Worm (Caenorhabditis elegans) whole organism, L3 larva: ENCODE data around the gene flp-4.
A peak's percentile ranks its signal among the peaks of the same experiment; 100 is the strongest.

Source experiments
- aly-2 ChIP-seq: fragments of 150-350 bp; optimal IDR thresholded peaks from 2 replicates; lab custom pipeline; 2014; ENCODE audit warnings: missing biosample characterization, missing genetic modification characterization
- ama-1 ChIP-seq: fragments of 150-350 bp; optimal IDR thresholded peaks from 2 replicates; lab custom pipeline; 2018
- ceh-16 ChIP-seq: sonication (generic microtip); optimal IDR thresholded peaks from 2 replicates; lab custom pipeline; 2017; ENCODE audit warnings: missing biosample characterization, missing genetic modification characterization
- ceh-28 ChIP-seq: fragments of 150-350 bp; optimal IDR thresholded peaks from 2 replicates; lab custom pipeline; 2014; ENCODE audit warnings: missing biosample characterization, missing genetic modification reagents, missing genetic modification characterization
- ceh-82 ChIP-seq: fragments of 150-350 bp; optimal IDR thresholded peaks from 2 replicates; lab custom pipeline; 2014; ENCODE audit warnings: missing biosample characterization, missing genetic modification characterization
- ceh-9 ChIP-seq: sonication (generic microtip); optimal IDR thresholded peaks from 2 replicates; lab custom pipeline; 2018; ENCODE audit warnings: missing biosample characterization, missing genetic modification characterization
- daf-12 ChIP-seq: fragments of 150-350 bp; optimal IDR thresholded peaks from 2 replicates; lab custom pipeline; 2014; ENCODE audit warnings: missing biosample characterization, missing genetic modification reagents, missing genetic modification characterization
- egl-27 ChIP-seq: sonication (generic microtip); optimal IDR thresholded peaks from 4 replicates; lab custom pipeline; 2017; ENCODE audit warnings: missing biosample characterization, missing genetic modification reagents, missing genetic modification characterization
- egl-5 ChIP-seq: fragments of 150-350 bp; optimal IDR thresholded peaks from 2 replicates; lab custom pipeline; 2017; ENCODE audit warnings: missing biosample characterization, missing genetic modification reagents, missing genetic modification characterization, inconsistent platforms
- elt-1 ChIP-seq: fragments of 150-350 bp; optimal IDR thresholded peaks from 2 replicates; lab custom pipeline; 2014; ENCODE audit warnings: missing biosample characterization, missing genetic modification characterization
- elt-2 ChIP-seq: sonication (generic microtip); optimal IDR thresholded peaks from 2 replicates; lab custom pipeline; 2016; ENCODE audit warnings: missing genetic modification reagents, mild to moderate bottlenecking, missing genetic modification characterization, missing compliant biosample characterization
- elt-3 ChIP-seq, 3 experiments: fragments of 150-350 bp in 1 of 3; sonication (generic microtip) in 2 of 3; optimal IDR thresholded peaks; 2 replicates in 2 of 3; 4 replicates in 1 of 3; lab custom pipeline; 2014 to 2017; ENCODE audit warnings: missing biosample characterization in 3 of 3, missing genetic modification characterization in 3 of 3
- eor-1 ChIP-seq, 2 experiments: fragments of 150-350 bp; optimal IDR thresholded peaks; 2 replicates each; lab custom pipeline; 2014 to 2018; ENCODE audit warnings: missing biosample characterization in 2 of 2, missing genetic modification characterization in 2 of 2
- fkh-10 ChIP-seq: sonication (generic microtip); optimal IDR thresholded peaks from 2 replicates; lab custom pipeline; 2017; ENCODE audit warnings: missing biosample characterization, missing genetic modification reagents, missing genetic modification characterization
- fkh-2 ChIP-seq: fragments of 150-350 bp; optimal IDR thresholded peaks from 2 replicates; lab custom pipeline; 2014; ENCODE audit warnings: missing biosample characterization, missing genetic modification reagents, missing genetic modification characterization
- fos-1 ChIP-seq: fragments of 150-350 bp; optimal IDR thresholded peaks from 2 replicates; lab custom pipeline; 2014; ENCODE audit warnings: missing biosample characterization, missing genetic modification characterization
- hmg-11 ChIP-seq: sonication (generic microtip); optimal IDR thresholded peaks from 2 replicates; lab custom pipeline; 2016; ENCODE audit warnings: missing genetic modification characterization, missing compliant biosample characterization
- jun-1 ChIP-seq: fragments of 150-350 bp; optimal IDR thresholded peaks from 2 replicates; lab custom pipeline; 2014; ENCODE audit warnings: missing biosample characterization, missing genetic modification reagents, missing genetic modification characterization
- lin-15B ChIP-seq: fragments of 150-350 bp; optimal IDR thresholded peaks from 2 replicates; lab custom pipeline; 2014; ENCODE audit warnings: missing biosample characterization, missing genetic modification characterization
- lin-39 ChIP-seq: fragments of 150-350 bp; optimal IDR thresholded peaks from 2 replicates; lab custom pipeline; 2018; ENCODE audit warnings: missing biosample characterization, missing genetic modification reagents, missing genetic modification characterization
- mdl-1 ChIP-seq: fragments of 150-350 bp; optimal IDR thresholded peaks from 2 replicates; lab custom pipeline; 2014; ENCODE audit warnings: missing biosample characterization, missing genetic modification characterization
- nhr-12 ChIP-seq: fragments of 150-350 bp; optimal IDR thresholded peaks from 2 replicates; lab custom pipeline; 2014; ENCODE audit warnings: missing biosample characterization, missing genetic modification characterization
- nhr-237 ChIP-seq: fragments of 150-350 bp; optimal IDR thresholded peaks from 2 replicates; lab custom pipeline; 2014; ENCODE audit warnings: missing biosample characterization, missing genetic modification characterization
- nhr-25 ChIP-seq: sonication (generic microtip); optimal IDR thresholded peaks from 2 replicates; lab custom pipeline; 2017; ENCODE audit warnings: missing biosample characterization, missing genetic modification characterization
- nhr-28 ChIP-seq: fragments of 150-350 bp; optimal IDR thresholded peaks from 2 replicates; lab custom pipeline; 2014; ENCODE audit warnings: missing biosample characterization, missing genetic modification characterization
- nhr-67 ChIP-seq: fragments of 150-350 bp; optimal IDR thresholded peaks from 2 replicates; lab custom pipeline; 2014; ENCODE audit warnings: missing biosample characterization, missing genetic modification characterization
- nhr-76 ChIP-seq: fragments of 150-350 bp; sonication (generic microtip); optimal IDR thresholded peaks from 5 replicates; lab custom pipeline; 2014; ENCODE audit warnings: missing biosample characterization, missing genetic modification characterization
- nhr-77 ChIP-seq: fragments of 150-350 bp; optimal IDR thresholded peaks from 2 replicates; lab custom pipeline; 2014; ENCODE audit warnings: missing biosample characterization, missing genetic modification characterization
- pha-4 ChIP-seq: fragments of 150-350 bp; optimal IDR thresholded peaks from 2 replicates; lab custom pipeline; 2014; ENCODE audit warnings: missing biosample characterization, missing genetic modification reagents, missing genetic modification characterization
- pqm-1 ChIP-seq: fragments of 150-350 bp; optimal IDR thresholded peaks from 2 replicates; lab custom pipeline; 2017; ENCODE audit warnings: missing biosample characterization, missing genetic modification characterization, inconsistent platforms
- sea-2 ChIP-seq: fragments of 150-350 bp; sonication (generic microtip); optimal IDR thresholded peaks from 4 replicates; lab custom pipeline; 2014; ENCODE audit warnings: missing biosample characterization, missing genetic modification reagents, missing genetic modification characterization
- skn-1 ChIP-seq: fragments of 150-350 bp; optimal IDR thresholded peaks from 2 replicates; lab custom pipeline; 2014; ENCODE audit warnings: missing biosample characterization, missing genetic modification characterization
- tbx-2 ChIP-seq: sonication (generic microtip); optimal IDR thresholded peaks from 2 replicates; lab custom pipeline; 2016; ENCODE audit warnings: mild to moderate bottlenecking, missing genetic modification characterization, missing compliant biosample characterization
- unc-62 ChIP-seq: fragments of 150-350 bp; sonication (generic microtip); optimal IDR thresholded peaks from 4 replicates; lab custom pipeline; 2014; ENCODE audit warnings: missing biosample characterization, missing genetic modification reagents, missing genetic modification characterization
- zag-1 ChIP-seq: fragments of 150-350 bp; optimal IDR thresholded peaks from 2 replicates; lab custom pipeline; 2014; ENCODE audit warnings: missing biosample characterization, missing genetic modification characterization
- ztf-4 ChIP-seq: fragments of 150-350 bp; optimal IDR thresholded peaks from 2 replicates; lab custom pipeline; 2014; ENCODE audit warnings: missing biosample characterization, missing genetic modification characterization

flp-4 gene

DNA sequence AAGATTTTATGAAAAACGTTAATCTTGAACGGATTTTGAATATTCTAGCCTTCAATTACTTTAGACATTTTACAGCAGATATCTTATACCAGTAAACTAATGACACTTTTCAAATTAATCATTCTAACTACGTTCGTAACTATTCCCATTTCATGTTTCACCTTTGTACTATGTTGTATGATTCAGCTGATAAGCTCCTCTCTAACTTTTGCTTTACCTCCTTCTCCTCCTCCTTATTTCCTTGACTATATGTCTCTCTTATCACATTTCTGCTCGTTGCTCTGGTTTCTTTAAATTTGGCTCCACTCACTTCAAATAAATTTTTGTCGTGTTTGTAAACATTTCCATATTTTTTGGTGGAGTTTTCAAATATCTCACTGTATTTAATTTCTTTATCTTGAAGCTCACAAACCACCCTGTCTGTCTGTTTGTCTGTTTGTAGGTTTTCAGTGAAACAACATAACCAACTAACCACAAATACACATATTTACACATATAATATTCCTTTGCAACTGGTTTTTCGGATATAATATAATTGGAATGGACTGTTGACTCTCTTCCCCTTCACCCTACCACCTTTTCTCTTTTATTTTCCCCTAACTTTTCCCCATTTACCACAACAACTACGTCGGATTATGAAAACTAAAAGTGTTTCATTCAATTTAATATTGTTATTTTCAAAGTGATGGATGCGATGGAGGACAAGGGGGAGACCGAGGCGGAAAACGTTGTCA lies 45.7 kb downstream of the flp-4 start, which contains the start of gene lact-2:
lact-2 (plus strand) TSS at position 684 of the 734 bp plus-strand sequence.
- TF ChIP-seq ceh-28 (no peak), pqm-1 (tag; lab: Kevin White, UChicago) (peak; percentile 77), egl-27 (tag; lab: Kevin White, UChicago) (no peak), nhr-67 (tag; lab: Kevin White, UChicago) (no peak), fkh-10 (GFP tag; lab: Kevin White, UChicago) (no peak), sea-2 (GFP tag; lab: Kevin White, UChicago) (no peak), nhr-12 (no peak), fos-1 (tag; lab: Kevin White, UChicago) (no peak), skn-1 (tag; lab: Kevin White, UChicago) (no peak), elt-2 (tag; lab: Kevin White, UChicago) (peak; percentile 76), ceh-16 (tag; lab: Kevin White, UChicago) (no peak), zag-1 (tag; lab: Kevin White, UChicago) (no peak), tbx-2 (tag; lab: Kevin White, UChicago) (no peak), ama-1 (lab: Kevin White, UChicago) (no peak), unc-62 (GFP tag; lab: Kevin White, UChicago) (no peak), daf-12 (tag; lab: Kevin White, UChicago) (no peak)

ce11 chrII:10095224-10095623 lies 46.6 kb downstream of the flp-4 start:
- TF ChIP-seq pqm-1 (tag; lab: Kevin White, UChicago) (peak; percentile 60), elt-2 (tag; lab: Kevin White, UChicago) (peak; percentile 81), fos-1 (tag; lab: Kevin White, UChicago) (no peak)
- TF ChIP-seq, all 47 proteins: peak for 2

DNA sequence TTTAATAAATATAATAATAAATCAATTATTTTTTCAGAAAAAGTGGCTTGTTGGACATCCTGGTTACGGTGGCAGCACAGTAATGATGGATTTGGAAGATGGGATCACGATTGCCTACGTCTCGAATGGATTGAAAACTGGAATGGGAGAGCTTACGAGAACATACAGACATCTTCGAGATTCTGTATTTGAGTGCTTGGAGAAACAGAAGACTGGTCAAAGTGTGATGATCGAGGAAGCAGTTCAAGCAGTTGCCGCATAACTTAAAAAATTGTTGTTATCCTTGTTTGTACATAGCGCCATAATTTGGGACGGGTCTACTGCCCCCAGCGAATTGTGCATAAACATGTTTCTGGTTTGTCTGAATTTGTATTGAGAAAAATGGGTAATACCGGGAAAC lies 49.8 kb downstream of the flp-4 start:
- no peak for TF ChIP-seq mdl-1 (tag; lab: Kevin White, UChicago)
- TF ChIP-seq ceh-28 = no peak
- no peak for TF ChIP-seq ceh-16 (tag; lab: Kevin White, UChicago)
- no peak for TF ChIP-seq nhr-237 (tag; lab: Kevin White, UChicago)
- TF ChIP-seq zag-1 (tag; lab: Kevin White, UChicago) = no peak
- no peak for TF ChIP-seq nhr-77 (tag; lab: Kevin White, UChicago)
- TF ChIP-seq ceh-82 (tag; lab: Kevin White, UChicago) = no peak
- no peak for TF ChIP-seq eor-1 (tag; optimal IDR thresholded peaks at IDR 0.05; lab: Kevin White, UChicago)
- no peak for TF ChIP-seq lin-39 (tag; lab: Kevin White, UChicago)
- TF ChIP-seq lin-15B = no peak
- no peak for TF ChIP-seq fos-1 (tag; lab: Kevin White, UChicago)
- no peak for TF ChIP-seq aly-2
- TF ChIP-seq nhr-25 (tag; lab: Kevin White, UChicago) = no peak
- TF ChIP-seq ceh-9 (tag; lab: Kevin White, UChicago) = no peak
- TF ChIP-seq ztf-4 (tag; lab: Kevin White, UChicago) = no peak

DNA sequence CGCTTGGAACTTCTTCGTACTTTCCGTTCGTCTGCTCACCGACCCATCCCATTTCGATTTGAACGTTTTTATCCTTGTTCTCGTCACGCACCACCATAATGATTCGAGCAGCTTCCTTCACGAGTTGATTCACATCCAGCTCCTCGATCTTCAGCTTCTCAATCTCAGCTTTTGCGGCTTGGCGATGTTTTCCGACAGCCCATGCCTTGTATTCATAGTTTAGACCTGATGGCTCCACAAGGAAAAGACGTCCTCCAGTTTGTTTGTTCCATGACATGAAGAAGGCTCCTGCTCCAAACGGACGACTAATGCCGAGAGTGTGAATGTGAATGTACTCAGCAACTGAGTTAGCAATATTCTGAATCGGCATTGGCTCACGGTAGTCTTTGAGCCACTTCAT lies 50.4 kb downstream of the flp-4 start:
- TF ChIP-seq unc-62 (GFP tag; lab: Kevin White, UChicago) = no peak
- TF ChIP-seq tbx-2 (tag; lab: Kevin White, UChicago) = no peak
- TF ChIP-seq egl-5 (tag; lab: Kevin White, UChicago) = no peak
- TF ChIP-seq pha-4 (tag; lab: Kevin White, UChicago) = no peak
- TF ChIP-seq nhr-76 (tag; lab: Kevin White, UChicago) = no peak
- no peak for TF ChIP-seq daf-12 (tag; lab: Kevin White, UChicago)
- TF ChIP-seq fkh-2 = no peak
- TF ChIP-seq hmg-11 (tag; lab: Kevin White, UChicago) = no peak
- no peak for TF ChIP-seq ceh-82 (tag; lab: Kevin White, UChicago)
- no peak for TF ChIP-seq lin-15B
- no peak for TF ChIP-seq elt-1
- no peak for TF ChIP-seq nhr-67 (tag; lab: Kevin White, UChicago)
- TF ChIP-seq nhr-28 = no peak
- no peak for TF ChIP-seq elt-3 (tag; optimal IDR thresholded peaks at IDR 0.05; lab: Kevin White, UChicago)
- TF ChIP-seq egl-27 (tag; lab: Kevin White, UChicago) = no peak
- no peak for TF ChIP-seq sea-2 (GFP tag; lab: Kevin White, UChicago)
- no peak for TF ChIP-seq aly-2
- TF ChIP-seq mdl-1 (tag; lab: Kevin White, UChicago) = no peak
- TF ChIP-seq jun-1 (tag; lab: Kevin White, UChicago) = no peak
